Fruit fly (Drosophila melanogaster) whole organism, embryonic: ENCODE results near the gene Ubi-p63E.

Experiments used
- Ada2b ChIP-seq: fragments of 200-800 bp; sonication (Bioruptor generic); IDR thresholded peaks from 2 replicates; pipeline ENCODE4 v1.3.6; 2022; ENCODE audit warnings: missing biosample characterization, missing genetic modification characterization
- Aef1 ChIP-seq: fragments of 200-800 bp; sonication (Bioruptor generic); IDR thresholded peaks from 3 replicates; pipeline ENCODE4 v1.3.6; 2022; ENCODE audit warnings: missing biosample characterization, missing genetic modification characterization
- Atf6 ChIP-seq: fragments of 200-800 bp; sonication (Bioruptor generic); IDR thresholded peaks from 2 replicates; pipeline ENCODE4 v1.3.6; 2022; ENCODE audit warnings: missing biosample characterization, missing genetic modification characterization
- CG11093 ChIP-seq: fragments of 200-800 bp; sonication (Bioruptor generic); IDR thresholded peaks from 3 replicates; pipeline ENCODE4 v1.3.6; 2022; ENCODE audit warnings: missing biosample characterization, missing genetic modification characterization
- CG12769 ChIP-seq: fragments of 200-800 bp; sonication (Bioruptor generic); optimal IDR thresholded peaks from 2 replicates; lab custom pipeline; 2019; ENCODE audit warnings: missing biosample characterization, mild to moderate bottlenecking, missing genetic modification characterization, moderate library complexity
- CG14014 ChIP-seq: fragments of 200-800 bp; sonication (Bioruptor generic); IDR thresholded peaks from 2 replicates; pipeline ENCODE4 v1.3.6; 2022; ENCODE audit warnings: missing biosample characterization, missing genetic modification characterization
- CG14710 ChIP-seq: fragments of 200-800 bp; sonication (Bioruptor generic); optimal IDR thresholded peaks from 3 replicates; lab custom pipeline; 2019; ENCODE audit warnings: missing biosample characterization, mild to moderate bottlenecking, missing genetic modification characterization, moderate library complexity
- CG15073 ChIP-seq: fragments of 200-800 bp; sonication (Bioruptor generic); optimal IDR thresholded peaks from 2 replicates; lab custom pipeline; 2016; ENCODE audit warnings: missing biosample characterization, missing genetic modification characterization
- CG15269 ChIP-seq: fragments of 200-800 bp; sonication (Bioruptor generic); optimal IDR thresholded peaks from 2 replicates; lab custom pipeline; 2018; ENCODE audit warnings: missing biosample characterization, mild to moderate bottlenecking, missing genetic modification characterization, moderate library complexity
- CG16815 ChIP-seq: fragments of 200-800 bp; sonication (Bioruptor generic); optimal IDR thresholded peaks from 3 replicates; lab custom pipeline; 2017; ENCODE audit warnings: missing biosample characterization, mild to moderate bottlenecking, missing genetic modification characterization
- CG18011 ChIP-seq: fragments of 200-800 bp; sonication (Bioruptor generic); optimal IDR thresholded peaks from 2 replicates; lab custom pipeline; 2017; ENCODE audit warnings: missing biosample characterization, missing genetic modification characterization, mild to moderate bottlenecking, moderate library complexity, missing genotype
- CG1832 ChIP-seq: fragments of 200-800 bp; sonication (Bioruptor generic); optimal IDR thresholded peaks from 2 replicates; lab custom pipeline; 2017; ENCODE audit warnings: missing biosample characterization, mild to moderate bottlenecking, missing genetic modification characterization, inconsistent platforms
- CG2129 ChIP-seq: fragments of 200-800 bp; sonication (Bioruptor generic); IDR thresholded peaks from 2 replicates; pipeline ENCODE4 v1.3.6; 2022; ENCODE audit warnings: missing biosample characterization, missing genetic modification characterization; ENCODE audit not compliant: partially characterized antibody
- CG30431 ChIP-seq: fragments of 200-800 bp; sonication (Bioruptor generic); optimal IDR thresholded peaks from 2 replicates; lab custom pipeline; 2017; ENCODE audit warnings: missing biosample characterization, missing genetic modification characterization
- CG3281 ChIP-seq: fragments of 200-800 bp; sonication (Bioruptor generic); optimal IDR thresholded peaks from 3 replicates; lab custom pipeline; 2017; ENCODE audit warnings: missing biosample characterization, mild to moderate bottlenecking, missing genetic modification characterization
- CG3726 ChIP-seq: fragments of 200-800 bp; sonication (Bioruptor generic); IDR thresholded peaks from 3 replicates; pipeline ENCODE4, ENCODE4 v1.3.6; 2022; ENCODE audit warnings: missing biosample characterization, missing genetic modification characterization
- CG7786 ChIP-seq: fragments of 200-800 bp; sonication (Bioruptor generic); optimal IDR thresholded peaks from 2 replicates; lab custom pipeline; 2016; ENCODE audit warnings: missing biosample characterization, missing genetic modification characterization
- D ChIP-seq, 2 experiments: fragments of 200-800 bp in 1 of 2; fragments of >200 bp in 1 of 2; sonication (Bioruptor generic) in 1 of 2; optimal IDR thresholded peaks; 2 replicates in 1 of 2; 3 replicates in 1 of 2; lab custom pipeline; 2017; ENCODE audit warnings: mild to moderate bottlenecking in 1 of 2, missing biosample characterization in 1 of 2, missing genetic modification characterization in 1 of 2, missing genetic modification reagents in 1 of 2
- ERR ChIP-seq: fragments of 200-800 bp; sonication (Bioruptor generic); optimal IDR thresholded peaks from 2 replicates; lab custom pipeline; 2016; ENCODE audit warnings: missing biosample characterization, missing genetic modification characterization
- Elba2 ChIP-seq: fragments of 200-800 bp; sonication (Bioruptor generic); optimal IDR thresholded peaks from 3 replicates; lab custom pipeline; 2016; ENCODE audit warnings: missing biosample characterization, missing genetic modification characterization
- Jarid2 ChIP-seq: fragments of 200-800 bp; sonication (Bioruptor generic); optimal IDR thresholded peaks from 3 replicates; lab custom pipeline; 2017; ENCODE audit warnings: mild to moderate bottlenecking, missing biosample characterization, missing genetic modification reagents, missing genetic modification characterization
- MTF-1 ChIP-seq: fragments of 200-800 bp; sonication (Bioruptor generic); optimal IDR thresholded peaks from 2 replicates; lab custom pipeline; 2018; ENCODE audit warnings: missing biosample characterization, mild to moderate bottlenecking, missing genetic modification characterization, borderline replicate concordance
- Max ChIP-seq: fragments of 200-800 bp; sonication (Bioruptor generic); optimal IDR thresholded peaks from 2 replicates; lab custom pipeline; 2016; ENCODE audit warnings: missing biosample characterization, mild to moderate bottlenecking, missing genetic modification characterization
- Rfx ChIP-seq: fragments of 200-800 bp; sonication (Bioruptor generic); IDR thresholded peaks from 2 replicates; pipeline ENCODE4 v1.3.6; 2022; ENCODE audit warnings: missing biosample characterization, missing genetic modification characterization
- Side ChIP-seq: fragments of 200-800 bp; sonication (Bioruptor generic); optimal IDR thresholded peaks from 2 replicates; lab custom pipeline; 2016; ENCODE audit warnings: missing biosample characterization, missing genetic modification characterization
- Trl ChIP-seq, 3 experiments: fragments of >200 bp in 2 of 3; fragments of 200-800 bp in 1 of 3; sonication (Bioruptor generic) in 1 of 3; optimal IDR thresholded peaks; 2 replicates in 1 of 3; 3 replicates in 2 of 3; lab custom pipeline; 2016 to 2017; ENCODE audit warnings: missing biosample characterization in 1 of 3, missing genetic modification characterization in 1 of 3
- ab ChIP-seq: fragments of 200-800 bp; sonication (Bioruptor generic); optimal IDR thresholded peaks from 2 replicates; lab custom pipeline; 2016; ENCODE audit warnings: missing biosample characterization, missing genetic modification characterization
- cato ChIP-seq: fragments of 200-800 bp; sonication (Bioruptor generic); optimal IDR thresholded peaks from 2 replicates; lab custom pipeline; 2016; ENCODE audit warnings: missing biosample characterization, missing genetic modification characterization, borderline replicate concordance
- caup ChIP-seq: fragments of 200-800 bp; sonication (Bioruptor generic); optimal IDR thresholded peaks from 3 replicates; lab custom pipeline; 2017; ENCODE audit warnings: missing biosample characterization, mild to moderate bottlenecking, missing genetic modification characterization, moderate library complexity; ENCODE audit not compliant: severe bottlenecking
- chif ChIP-seq, 2 experiments: fragments of 200-800 bp; sonication (Bioruptor generic); optimal IDR thresholded peaks; 3 replicates each; lab custom pipeline; 2016; ENCODE audit warnings: missing biosample characterization in 2 of 2, missing genetic modification characterization in 2 of 2
- dysf ChIP-seq: fragments of 200-800 bp; sonication (Bioruptor generic); IDR thresholded peaks from 3 replicates; pipeline ENCODE4 v1.3.6; 2022; ENCODE audit warnings: missing biosample characterization, missing genetic modification characterization
- hth ChIP-seq: fragments of >200 bp; optimal IDR thresholded peaks from 2 replicates; lab custom pipeline; 2017; ENCODE audit warnings: inconsistent platforms
- lab ChIP-seq: fragments of 200-800 bp; sonication (Bioruptor generic); optimal IDR thresholded peaks from 3 replicates; lab custom pipeline; 2017; ENCODE audit warnings: missing biosample characterization, missing genetic modification characterization, mild to moderate bottlenecking, moderate library complexity, missing genetic modification reagents
- nerfin-2 ChIP-seq: fragments of 200-800 bp; sonication (Bioruptor generic); IDR thresholded peaks from 2 replicates; pipeline ENCODE4 v1.3.6; 2022; ENCODE audit warnings: missing biosample characterization, missing genetic modification characterization; ENCODE audit not compliant: partially characterized antibody
- nmo ChIP-seq: fragments of 200-800 bp; sonication (Bioruptor generic); optimal IDR thresholded peaks from 2 replicates; lab custom pipeline; 2018; ENCODE audit warnings: missing biosample characterization, mild to moderate bottlenecking, missing genetic modification characterization, moderate library complexity
- oc ChIP-seq: fragments of 200-800 bp; sonication (Bioruptor generic); optimal IDR thresholded peaks from 2 replicates; lab custom pipeline; 2018; ENCODE audit warnings: missing biosample characterization, mild to moderate bottlenecking, missing genetic modification characterization, moderate library complexity
- odd ChIP-seq: fragments of 200-800 bp; sonication (Bioruptor generic); optimal IDR thresholded peaks from 2 replicates; lab custom pipeline; 2017; ENCODE audit warnings: missing biosample characterization, mild to moderate bottlenecking, missing genetic modification characterization
- prd ChIP-seq, 3 experiments: fragments of >200 bp in 2 of 3; fragments of 200-800 bp in 1 of 3; sonication (Bioruptor generic) in 1 of 3; optimal IDR thresholded peaks in 2 of 3; IDR thresholded peaks in 1 of 3; 2 replicates in 2 of 3; 3 replicates in 1 of 3; pipeline versions ENCODE4 v1.3.6 to Lab custom; 2017 to 2022; ENCODE audit warnings: missing biosample characterization in 1 of 3, missing genetic modification characterization in 1 of 3
- pros ChIP-seq: fragments of 200-800 bp; sonication (Bioruptor generic); optimal IDR thresholded peaks from 3 replicates; lab custom pipeline; 2019; ENCODE audit warnings: missing biosample characterization, mild to moderate bottlenecking, missing genetic modification characterization, moderate library complexity
- pum ChIP-seq: fragments of 200-800 bp; sonication (Bioruptor generic); optimal IDR thresholded peaks from 2 replicates; lab custom pipeline; 2016; ENCODE audit warnings: missing biosample characterization, missing genetic modification characterization
- repo ChIP-seq: fragments of 200-800 bp; sonication (Bioruptor generic); optimal IDR thresholded peaks from 2 replicates; lab custom pipeline; 2016; ENCODE audit warnings: missing biosample characterization, missing genetic modification characterization
- sc ChIP-seq, 3 experiments: fragments of >200 bp in 2 of 3; fragments of 200-800 bp in 1 of 3; sonication (Bioruptor generic) in 1 of 3; optimal IDR thresholded peaks; 2 replicates in 2 of 3; 3 replicates in 1 of 3; lab custom pipeline; 2017; ENCODE audit warnings: mild to moderate bottlenecking in 1 of 3, missing biosample characterization in 1 of 3, missing genetic modification characterization in 1 of 3, missing genetic modification reagents in 1 of 3
- stc ChIP-seq: fragments of 200-800 bp; sonication (Bioruptor generic); IDR thresholded peaks from 2 replicates; pipeline ENCODE4 v1.3.6; 2022; ENCODE audit warnings: missing biosample characterization, missing genetic modification characterization
- sug ChIP-seq: fragments of 200-800 bp; optimal IDR thresholded peaks from 2 replicates; lab custom pipeline; 2019; ENCODE audit warnings: missing biosample characterization, mild to moderate bottlenecking, missing genetic modification characterization, moderate library complexity
- wdn ChIP-seq: fragments of 200-800 bp; sonication (Bioruptor generic); IDR thresholded peaks from 2 replicates; pipeline ENCODE4 v1.3.6; 2022; ENCODE audit warnings: missing biosample characterization, missing genetic modification characterization
- wek ChIP-seq: fragments of 200-800 bp; sonication (Bioruptor generic); optimal IDR thresholded peaks from 3 replicates; lab custom pipeline; 2018; ENCODE audit warnings: missing biosample characterization, mild to moderate bottlenecking, missing genetic modification characterization, moderate library complexity
- zfh2 ChIP-seq: fragments of 200-800 bp; sonication (Bioruptor generic); optimal IDR thresholded peaks from 2 replicates; lab custom pipeline; 2016; ENCODE audit warnings: missing biosample characterization, missing genetic modification characterization

The Ubi-p63E gene

dm6 chr3L:3902491-3903198 is at the start of gene Ubi-p63E (continued):
- TF ChIP-seq CG16815 = peak; percentile 57
- peak; percentile 12 for TF ChIP-seq sug (tag; lab: Kevin White, UChicago)
- TF ChIP-seq nmo (GFP tag; lab: Kevin White, UChicago) = peak; percentile 72
- TF ChIP-seq MTF-1 (GFP tag; lab: Kevin White, UChicago) = peak; percentile 70
- TF ChIP-seq Max = peak; percentile 29
- TF ChIP-seq oc (tag; lab: Kevin White, UChicago) = peak; percentile 34
- peak; percentile 62 for TF ChIP-seq caup (GFP tag; lab: Kevin White, UChicago)
- TF ChIP-seq Jarid2 = peak; percentile 64
- peak; percentile 65 for TF ChIP-seq Side (GFP tag; lab: Kevin White, UChicago)
- TF ChIP-seq chif (GFP tag; optimal IDR thresholded peaks at IDR 0.05; lab: Kevin White, UChicago) = peak; percentile 60 to 61
- no peak for TF ChIP-seq ERR (GFP tag; lab: Kevin White, UChicago)
- TF ChIP-seq Aef1 (GFP tag; lab: Robert Waterston, UW) = no peak
- no peak for TF ChIP-seq CG2129
- TF ChIP-seq Rfx (GFP tag; lab: Robert Waterston, UW) = no peak
- peak; percentile 13 for TF ChIP-seq ab (GFP tag; lab: Kevin White, UChicago)
- peak; percentile 67 for TF ChIP-seq CG14710 (tag; lab: Kevin White, UChicago)
- no peak for TF ChIP-seq Atf6 (GFP tag; lab: Robert Waterston, UW)
- TF ChIP-seq sc (optimal IDR thresholded peaks at IDR 0.05; lab: Kevin White, UChicago) = no peak
- peak; percentile 44 for TF ChIP-seq sc (GFP tag; optimal IDR thresholded peaks at IDR 0.05; lab: Kevin White, UChicago)
- no peak for TF ChIP-seq CG18011 (GFP tag; lab: Kevin White, UChicago)
- TF ChIP-seq CG3281 (GFP tag; lab: Kevin White, UChicago) = peak; percentile 46
- no peak for TF ChIP-seq prd (optimal IDR thresholded peaks at IDR 0.05; lab: Kevin White, UChicago)
- TF ChIP-seq prd (GFP tag; IDR thresholded peaks at IDR 0.05; lab: Robert Waterston, UW) = no peak
- peak; percentile 35 for TF ChIP-seq CG12769 (tag; lab: Kevin White, UChicago)
- no peak for TF ChIP-seq stc (GFP tag; lab: Robert Waterston, UW)
- no peak for TF ChIP-seq CG14014
- TF ChIP-seq CG1832 = no peak
- no peak for TF ChIP-seq CG15073 (GFP tag; lab: Kevin White, UChicago)
- TF ChIP-seq repo (GFP tag; lab: Kevin White, UChicago) = peak; percentile 39
- peak; percentile 55 for TF ChIP-seq lab (GFP tag; lab: Kevin White, UChicago)
- TF ChIP-seq Ada2b = no peak
- TF ChIP-seq CG7786 (GFP tag; lab: Kevin White, UChicago) = peak; percentile 58
- TF ChIP-seq nerfin-2 (GFP tag; lab: Robert Waterston, UW) = no peak
- no peak for TF ChIP-seq pros (GFP tag; lab: Kevin White, UChicago)
- peak; percentile 54 for TF ChIP-seq wek (GFP tag; lab: Kevin White, UChicago)
- TF ChIP-seq CG15269 (tag; lab: Kevin White, UChicago) = peak; percentile 68
- no peak for TF ChIP-seq odd (GFP tag; lab: Kevin White, UChicago)
- no peak for TF ChIP-seq wdn
- TF ChIP-seq hth = no peak
- no peak for TF ChIP-seq Trl (optimal IDR thresholded peaks at IDR 0.05; lab: Kevin White, UChicago)
- TF ChIP-seq Trl (GFP tag; optimal IDR thresholded peaks at IDR 0.05; lab: Kevin White, UChicago) = peak; percentile 71
- TF ChIP-seq cato = peak; percentile 34
- peak; percentile 50 for TF ChIP-seq zfh2 (GFP tag; lab: Kevin White, UChicago)
- no peak for TF ChIP-seq Elba2
- no peak for TF ChIP-seq CG3726 (GFP tag; lab: Robert Waterston, UW)
- TF ChIP-seq pum (GFP tag; lab: Kevin White, UChicago) = peak; percentile 75
- TF ChIP-seq dysf = no peak
- no peak for TF ChIP-seq D (optimal IDR thresholded peaks at IDR 0.05; lab: Kevin White, UChicago)
- peak; percentile 57 for TF ChIP-seq D (GFP tag; optimal IDR thresholded peaks at IDR 0.05; lab: Kevin White, UChicago)
- TF ChIP-seq CG30431 (GFP tag; lab: Kevin White, UChicago) = peak; percentile 64
- TF ChIP-seq CG11093 (GFP tag; lab: Robert Waterston, UW) = 0 out of 3 replicates have a peak, but pooled peaks have one; percentile 24
